Fruit fly (Drosophila melanogaster) whole organism: Measurements from ENCODE around the gene CG1951.

Experiments
- CG8478 ChIP-seq: fragments of >200 bp; optimal IDR thresholded peaks from 2 replicates; lab custom pipeline; 2018; ENCODE audit warnings: inconsistent platforms
- Dll ChIP-seq: fragments of >200 bp; optimal IDR thresholded peaks from 2 replicates; lab custom pipeline; 2017
- EcR ChIP-seq, 2 experiments: fragments of >200 bp; optimal IDR thresholded peaks; 2 replicates each; lab custom pipeline; 2017; ENCODE audit warnings: missing biosample characterization in 2 of 2, missing genetic modification characterization in 2 of 2, missing genetic modification reagents in 2 of 2
- pan ChIP-seq: fragments of >200 bp; optimal IDR thresholded peaks from 2 replicates; lab custom pipeline; 2017
- psq ChIP-seq: fragments of >200 bp; optimal IDR thresholded peaks from 2 replicates; lab custom pipeline; 2017
- usp ChIP-seq: fragments of >200 bp; optimal IDR thresholded peaks from 2 replicates; lab custom pipeline; 2017; ENCODE audit warnings: missing biosample characterization, missing genetic modification characterization, mixed read lengths

CG1951 gene

dm6 chr3R:29074001-29074609 lies 47.1 kb downstream of the CG1951 start:
- TF ChIP-seq Dll (lab: Kevin White, UChicago) (no peak), EcR (GFP tag; optimal IDR thresholded peaks at IDR 0.05; lab: Kevin White, UChicago) (peak in 1 of 2 experiments; percentile 0), CG8478 (lab: Kevin White, UChicago) (no peak), usp (GFP tag; lab: Kevin White, UChicago) (no peak), psq (no peak), pan (lab: Kevin White, UChicago) (no peak)

- TF ChIP-seq usp (GFP tag; lab: Kevin White, UChicago), result no peak
- TF ChIP-seq pan (lab: Kevin White, UChicago), result no peak
- no peak for TF ChIP-seq EcR (GFP tag; optimal IDR thresholded peaks at IDR 0.05; lab: Kevin White, UChicago)
- no peak for TF ChIP-seq CG8478 (lab: Kevin White, UChicago)
- TF ChIP-seq Dll (lab: Kevin White, UChicago), result no peak
Measured at dm6 chr3R:29075631-29076398, 48.8 kb downstream of the CG1951 start.

DNA sequence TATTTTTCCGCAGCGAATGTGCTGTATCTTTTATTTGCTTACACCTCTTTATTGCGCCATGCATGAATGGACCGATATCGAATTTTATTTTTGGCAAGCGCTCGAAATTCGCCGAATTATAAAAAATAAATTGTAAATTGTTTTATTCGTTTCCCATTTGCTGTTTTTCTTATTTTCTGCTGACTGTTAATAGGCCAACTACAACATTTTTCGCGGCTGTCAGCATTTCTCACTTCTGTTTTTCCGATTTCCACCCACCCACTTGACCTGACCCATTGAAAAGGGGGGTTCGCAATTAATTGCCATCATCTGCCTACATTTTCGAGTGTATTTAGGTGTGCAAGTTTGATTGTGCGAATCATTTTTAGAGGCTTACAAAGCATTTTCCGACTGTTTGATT lies 49.6 kb downstream of the CG1951 start:
- TF ChIP-seq usp (GFP tag; lab: Kevin White, UChicago), result no peak
- TF ChIP-seq Dll (lab: Kevin White, UChicago), result no peak
- TF ChIP-seq EcR (GFP tag; optimal IDR thresholded peaks at IDR 0.05; lab: Kevin White, UChicago), result no peak
- TF ChIP-seq psq, result no peak
- TF ChIP-seq CG8478 (lab: Kevin White, UChicago), result no peak
- TF ChIP-seq pan (lab: Kevin White, UChicago), result no peak

DNA sequence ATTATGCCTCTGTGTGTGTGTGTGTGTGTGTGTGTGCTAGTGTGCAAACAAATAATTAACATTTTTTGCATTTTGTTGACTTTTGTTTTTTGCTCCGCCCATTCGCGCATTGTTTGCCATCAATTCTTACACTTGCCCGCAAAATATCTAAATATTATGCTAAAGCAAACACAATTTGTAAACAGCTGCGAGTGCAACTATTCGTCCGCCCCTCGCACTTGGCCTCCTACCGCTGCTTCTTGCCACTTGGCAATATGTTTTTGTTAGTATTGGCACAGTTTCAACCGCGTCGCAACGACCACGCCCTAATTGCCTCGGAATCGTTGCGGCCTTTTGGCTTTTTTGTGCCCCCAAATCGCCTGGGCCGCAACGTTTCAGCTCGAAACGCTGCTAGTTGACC lies 50.5 kb downstream of the CG1951 start:
- TF ChIP-seq pan (lab: Kevin White, UChicago) (no peak), Dll (lab: Kevin White, UChicago) (no peak), CG8478 (lab: Kevin White, UChicago) (no peak), psq (no peak), EcR (GFP tag; optimal IDR thresholded peaks at IDR 0.05; lab: Kevin White, UChicago) (no peak), usp (GFP tag; lab: Kevin White, UChicago) (no peak)
